Fruit fly (Drosophila melanogaster) whole organism, prepupa: Measurements from ENCODE around the gene Tmtc4.

Source experiments
- Blimp-1 ChIP-seq: fragments of 200-800 bp; sonication (Bioruptor generic); optimal IDR thresholded peaks from 3 replicates; lab custom pipeline; 2017; ENCODE audit warnings: missing biosample characterization, missing genetic modification characterization, mild to moderate bottlenecking, moderate library complexity, missing genetic modification reagents
- CG10631 ChIP-seq: fragments of 200-800 bp; sonication (Bioruptor generic); optimal IDR thresholded peaks from 2 replicates; lab custom pipeline; 2016; ENCODE audit warnings: missing biosample characterization, missing genetic modification characterization
- CG11294 ChIP-seq: fragments of 200-800 bp; sonication (Bioruptor generic); IDR thresholded peaks from 2 replicates; pipeline ENCODE4 v1.3.6; 2022; ENCODE audit warnings: missing biosample characterization, missing genetic modification characterization
- CG11762 ChIP-seq: fragments of 200-800 bp; sonication (Bioruptor generic); optimal IDR thresholded peaks from 3 replicates; lab custom pipeline; 2016; ENCODE audit warnings: missing biosample characterization, missing genetic modification characterization; ENCODE audit not compliant: insufficient read depth
- CG11902 ChIP-seq: fragments of 200-800 bp; sonication (Bioruptor generic); optimal IDR thresholded peaks from 3 replicates; lab custom pipeline; 2016; ENCODE audit warnings: missing biosample characterization, missing genetic modification characterization
- CG15336 ChIP-seq: fragments of 200-800 bp; sonication (Bioruptor generic); IDR thresholded peaks from 2 replicates; pipeline ENCODE4 v1.3.6; 2022; ENCODE audit warnings: missing biosample characterization, missing genetic modification characterization
- CG1621 ChIP-seq: fragments of 200-800 bp; sonication (Bioruptor generic); optimal IDR thresholded peaks from 3 replicates; lab custom pipeline; 2018; ENCODE audit warnings: missing biosample characterization, mild to moderate bottlenecking, missing genetic modification characterization
- CG16779 ChIP-seq: fragments of 200-800 bp; sonication (Bioruptor generic); optimal IDR thresholded peaks from 3 replicates; lab custom pipeline; 2017; ENCODE audit warnings: missing biosample characterization, mild to moderate bottlenecking, missing genetic modification characterization
- CG3032 ChIP-seq: fragments of 200-800 bp; optimal IDR thresholded peaks from 2 replicates; lab custom pipeline; 2019; ENCODE audit warnings: missing biosample characterization, mild to moderate bottlenecking, missing genetic modification characterization, moderate library complexity
- CG31627 ChIP-seq: fragments of 200-800 bp; sonication (Bioruptor generic); optimal IDR thresholded peaks from 3 replicates; lab custom pipeline; 2016; ENCODE audit warnings: missing biosample characterization, missing genetic modification characterization
- CG3919 ChIP-seq: fragments of 200-800 bp; sonication (Bioruptor generic); optimal IDR thresholded peaks from 3 replicates; lab custom pipeline; 2016; ENCODE audit warnings: missing biosample characterization, missing genetic modification characterization
- CG4318 ChIP-seq: fragments of 200-800 bp; sonication (Bioruptor generic); optimal IDR thresholded peaks from 3 replicates; lab custom pipeline; 2017; ENCODE audit warnings: missing biosample characterization, mild to moderate bottlenecking, missing genetic modification characterization
- CG6163 ChIP-seq: fragments of 200-800 bp; sonication (Bioruptor generic); IDR thresholded peaks from 3 replicates; pipeline ENCODE4 v1.3.6; 2022; ENCODE audit warnings: missing biosample characterization, missing genetic modification characterization
- CG6276 ChIP-seq: fragments of 200-800 bp; sonication (Bioruptor generic); optimal IDR thresholded peaks from 2 replicates; lab custom pipeline; 2017; ENCODE audit warnings: missing biosample characterization, mild to moderate bottlenecking, missing genetic modification characterization
- CG6808 ChIP-seq: fragments of 200-800 bp; sonication (Bioruptor generic); optimal IDR thresholded peaks from 3 replicates; lab custom pipeline; 2017; ENCODE audit warnings: missing biosample characterization, missing genetic modification characterization, mild to moderate bottlenecking, moderate library complexity, missing genetic modification reagents
- CG6854 ChIP-seq: fragments of 200-800 bp; sonication (Bioruptor generic); optimal IDR thresholded peaks from 2 replicates; lab custom pipeline; 2017; ENCODE audit warnings: missing biosample characterization, mild to moderate bottlenecking, missing genetic modification characterization
- CG7368 ChIP-seq: fragments of 200-800 bp; sonication (Bioruptor generic); optimal IDR thresholded peaks from 3 replicates; lab custom pipeline; 2016; ENCODE audit warnings: missing biosample characterization, missing genetic modification characterization
- CG8119 ChIP-seq: fragments of 200-800 bp; sonication (Bioruptor generic); IDR thresholded peaks from 3 replicates; pipeline ENCODE4 v1.3.6; 2022; ENCODE audit warnings: missing biosample characterization, missing genetic modification characterization
- CG9139 ChIP-seq: fragments of 200-800 bp; sonication (Bioruptor generic); optimal IDR thresholded peaks from 3 replicates; lab custom pipeline; 2017; ENCODE audit warnings: missing biosample characterization, mild to moderate bottlenecking, missing genetic modification characterization
- Eip75B ChIP-seq: fragments of 200-800 bp; sonication (Bioruptor generic); optimal IDR thresholded peaks from 3 replicates; lab custom pipeline; 2016; ENCODE audit warnings: missing biosample characterization, missing genetic modification characterization
- Eip78C ChIP-seq: fragments of 200-800 bp; sonication (Bioruptor generic); peaks from one replicate; lab custom pipeline; 2016; ENCODE audit warnings: missing biosample characterization, missing genetic modification characterization
- Eip93F ChIP-seq: fragments of 200-800 bp; sonication (Bioruptor generic); optimal IDR thresholded peaks from 2 replicates; lab custom pipeline; 2016; ENCODE audit warnings: missing biosample characterization, mild to moderate bottlenecking, missing genetic modification characterization
- Ets21C ChIP-seq: fragments of 200-800 bp; sonication (Bioruptor generic); optimal IDR thresholded peaks from 3 replicates; lab custom pipeline; 2016; ENCODE audit warnings: missing biosample characterization, missing genetic modification characterization
- Ets96B ChIP-seq: fragments of 200-800 bp; optimal IDR thresholded peaks from 2 replicates; lab custom pipeline; 2019; ENCODE audit warnings: missing biosample characterization, mild to moderate bottlenecking, missing genetic modification characterization, moderate library complexity
- Gug ChIP-seq: fragments of 200-800 bp; sonication (Bioruptor generic); IDR thresholded peaks from 2 replicates; pipeline ENCODE4 v1.3.6; 2022; ENCODE audit warnings: missing biosample characterization, missing genetic modification characterization
- Hr38 ChIP-seq: sonication (Bioruptor generic); optimal IDR thresholded peaks from 2 replicates; lab custom pipeline; 2016; ENCODE audit warnings: missing biosample characterization, missing genetic modification characterization
- Hr39 ChIP-seq: fragments of 200-800 bp; sonication (Bioruptor generic); optimal IDR thresholded peaks from 2 replicates; lab custom pipeline; 2016; ENCODE audit warnings: missing biosample characterization, missing genetic modification characterization
- Lpt ChIP-seq: fragments of 200-800 bp; sonication (Bioruptor generic); optimal IDR thresholded peaks from 3 replicates; lab custom pipeline; 2016; ENCODE audit warnings: missing biosample characterization, missing genetic modification characterization
- Met ChIP-seq: fragments of 200-800 bp; sonication (Bioruptor generic); optimal IDR thresholded peaks from 3 replicates; lab custom pipeline; 2016; ENCODE audit warnings: missing biosample characterization, missing genetic modification characterization
- OdsH ChIP-seq: fragments of 200-800 bp; sonication (Bioruptor generic); optimal IDR thresholded peaks from 3 replicates; lab custom pipeline; 2016; ENCODE audit warnings: missing biosample characterization, missing genetic modification characterization
- Smox ChIP-seq: fragments of 200-800 bp; sonication (Bioruptor generic); optimal IDR thresholded peaks from 3 replicates; lab custom pipeline; 2016; ENCODE audit warnings: missing biosample characterization, missing genetic modification characterization
- Sox102F ChIP-seq: fragments of 200-800 bp; sonication (Bioruptor generic); optimal IDR thresholded peaks from 2 replicates; lab custom pipeline; 2016; ENCODE audit warnings: missing biosample characterization, mild to moderate bottlenecking, missing genetic modification characterization
- Sox14 ChIP-seq: fragments of 200-800 bp; sonication (Bioruptor generic); optimal IDR thresholded peaks from 3 replicates; lab custom pipeline; 2016; ENCODE audit warnings: missing biosample characterization, missing genetic modification characterization
- Sox15 ChIP-seq: fragments of 200-800 bp; sonication (Bioruptor generic); optimal IDR thresholded peaks from 3 replicates; lab custom pipeline; 2016; ENCODE audit warnings: missing biosample characterization, missing genetic modification characterization
- acj6 ChIP-seq: fragments of 200-800 bp; sonication (Bioruptor generic); optimal IDR thresholded peaks from 3 replicates; lab custom pipeline; 2016; ENCODE audit warnings: missing biosample characterization, missing genetic modification characterization
- cyc ChIP-seq: fragments of 200-800 bp; sonication (Bioruptor generic); optimal IDR thresholded peaks from 3 replicates; lab custom pipeline; 2016; ENCODE audit warnings: missing biosample characterization, missing genetic modification characterization
- dac ChIP-seq: fragments of 200-800 bp; sonication (Bioruptor generic); optimal IDR thresholded peaks from 2 replicates; lab custom pipeline; 2017; ENCODE audit warnings: missing biosample characterization, mild to moderate bottlenecking, missing genetic modification characterization
- dsx ChIP-seq: fragments of 200-800 bp; optimal IDR thresholded peaks from 3 replicates; lab custom pipeline; 2019; ENCODE audit warnings: missing biosample characterization, mild to moderate bottlenecking, missing genetic modification characterization, moderate library complexity; ENCODE audit not compliant: poor library complexity, severe bottlenecking
- eg ChIP-seq: fragments of 200-800 bp; sonication (Bioruptor generic); IDR thresholded peaks from 3 replicates; pipeline ENCODE4 v1.3.6; 2022; ENCODE audit warnings: missing biosample characterization, missing genetic modification characterization
- fd59A ChIP-seq: fragments of 200-800 bp; sonication (Bioruptor generic); optimal IDR thresholded peaks from 2 replicates; lab custom pipeline; 2017; ENCODE audit warnings: missing biosample characterization, mild to moderate bottlenecking, missing genetic modification characterization, missing genetic modification reagents
- fd85E ChIP-seq: fragments of 200-800 bp; sonication (Bioruptor generic); optimal IDR thresholded peaks from 3 replicates; lab custom pipeline; 2016; ENCODE audit warnings: missing biosample characterization, missing genetic modification characterization
- fkh ChIP-seq: fragments of 200-800 bp; sonication (Bioruptor generic); optimal IDR thresholded peaks from 3 replicates; lab custom pipeline; 2017; ENCODE audit warnings: missing biosample characterization, mild to moderate bottlenecking, missing genetic modification characterization, moderate library complexity
- lz ChIP-seq: fragments of 200-800 bp; sonication (Bioruptor generic); optimal IDR thresholded peaks from 3 replicates; lab custom pipeline; 2016; ENCODE audit warnings: missing biosample characterization, missing genetic modification characterization
- pdm3 ChIP-seq: fragments of 200-800 bp; sonication (Bioruptor generic); optimal IDR thresholded peaks from 3 replicates; lab custom pipeline; 2016; ENCODE audit warnings: missing biosample characterization, missing genetic modification characterization
- salr ChIP-seq, 2 experiments: fragments of 200-800 bp; sonication (Bioruptor generic); optimal IDR thresholded peaks; 3 replicates each; lab custom pipeline; 2016 to 2018; ENCODE audit warnings: missing biosample characterization in 2 of 2, missing genetic modification characterization in 2 of 2, mild to moderate bottlenecking in 1 of 2
- spab ChIP-seq: fragments of 200-800 bp; sonication (Bioruptor generic); optimal IDR thresholded peaks from 2 replicates; lab custom pipeline; 2017; ENCODE audit warnings: missing biosample characterization, mild to moderate bottlenecking, missing genetic modification characterization, missing genetic modification reagents
- ss ChIP-seq, 2 experiments: fragments of 200-800 bp; sonication (Bioruptor generic); optimal IDR thresholded peaks; 2 replicates in 1 of 2; 3 replicates in 1 of 2; lab custom pipeline; 2017 to 2018; ENCODE audit warnings: mild to moderate bottlenecking in 2 of 2, missing biosample characterization in 2 of 2, missing genetic modification characterization in 2 of 2, moderate library complexity in 1 of 2
- svp ChIP-seq: fragments of 200-800 bp; sonication (Bioruptor generic); peaks from one replicate; lab custom pipeline; 2016; ENCODE audit warnings: missing biosample characterization, missing genetic modification characterization
- topi ChIP-seq: fragments of 200-800 bp; sonication (Bioruptor generic); optimal IDR thresholded peaks from 3 replicates; lab custom pipeline; 2016; ENCODE audit warnings: missing biosample characterization, missing genetic modification characterization
- vri ChIP-seq: fragments of 200-800 bp; sonication (Bioruptor generic); optimal IDR thresholded peaks from 3 replicates; lab custom pipeline; 2016; ENCODE audit warnings: missing biosample characterization, mild to moderate bottlenecking, missing genetic modification characterization

The Tmtc4 gene

dm6 chr3R:15319912-15320746 is 30.9 kb upstream of the Tmtc4 start, which contains the start of the genes CG6276 and CG44040:
Gene CG6276, minus strand, starts transcription at chr3R:15320069.
Gene CG44040, plus strand, starts transcription at chr3R:15320378.
- TF ChIP-seq Sox14 (GFP tag; lab: Kevin White, UChicago) (peak; percentile 61), eg (GFP tag; lab: Robert Waterston, UW) (peak; percentile 54), acj6 (GFP tag; lab: Kevin White, UChicago) (peak; percentile 56), CG16779 (tag; lab: Kevin White, UChicago) (no peak), Gug (GFP tag; lab: Robert Waterston, UW) (no peak), dsx (GFP tag; lab: Kevin White, UChicago) (peak; percentile 31), CG9139 (no peak), Eip93F (GFP tag; lab: Kevin White, UChicago) (no peak), fd85E (GFP tag; lab: Kevin White, UChicago) (no peak), Eip75B (GFP tag; lab: Kevin White, UChicago) (peak; percentile 61), vri (GFP tag; lab: Kevin White, UChicago) (no peak), CG4318 (no peak), CG11902 (peak; percentile 16), CG15336 (0 out of 2 replicates have a peak, but pooled peaks have one; percentile 24), lz (GFP tag; lab: Kevin White, UChicago) (peak; percentile 68), topi (GFP tag; lab: Kevin White, UChicago) (peak; percentile 63), spab (no peak), Hr38 (GFP tag; lab: Kevin White, UChicago) (no peak), CG11294 (GFP tag; lab: Robert Waterston, UW) (peak; percentile 10; the same call in 1 of the 2 replicates), Sox102F (GFP tag; lab: Kevin White, UChicago) (no peak), CG6276 (GFP tag; lab: Kevin White, UChicago) (no peak), Blimp-1 (GFP tag; lab: Kevin White, UChicago) (peak; percentile 7), fkh (GFP tag; lab: Kevin White, UChicago) (peak; percentile 59), Ets21C (peak; percentile 58), CG10631 (GFP tag; lab: Kevin White, UChicago) (peak; percentile 58), CG7368 (peak; percentile 24), CG3032 (peak; percentile 55), CG8119 (peak; percentile 37; the same call in 1 of the 3 replicates), CG6854 (GFP tag; lab: Kevin White, UChicago) (no peak), svp (GFP tag; lab: Kevin White, UChicago) (no peak), Eip78C (GFP tag; lab: Kevin White, UChicago) (peak; percentile 89), cyc (GFP tag; lab: Kevin White, UChicago) (peak; percentile 37), fd59A (GFP tag; lab: Kevin White, UChicago) (peak; percentile 30), CG11762 (GFP tag; lab: Kevin White, UChicago) (peak; percentile 16), CG3919 (peak; percentile 63), CG6808 (GFP tag; lab: Kevin White, UChicago) (peak; percentile 50), Met (GFP tag; lab: Kevin White, UChicago) (peak; percentile 58), Lpt (peak; percentile 2), CG31627 (GFP tag; lab: Kevin White, UChicago) (peak; percentile 57), dac (peak; percentile 51), OdsH (GFP tag; lab: Kevin White, UChicago) (peak; percentile 59), CG6163 (GFP tag; lab: Robert Waterston, UW) (peak; percentile 59), Sox15 (peak; percentile 20), ss (GFP tag; optimal IDR thresholded peaks at IDR 0.05; lab: Kevin White, UChicago) (peak in 1 of 2 experiments; percentile 42), pdm3 (GFP tag; lab: Kevin White, UChicago) (peak; percentile 69), Ets96B (tag; lab: Kevin White, UChicago) (peak; percentile 34), Smox (GFP tag; lab: Kevin White, UChicago) (no peak), CG1621 (tag; lab: Kevin White, UChicago) (peak; percentile 26), Hr39 (GFP tag; lab: Kevin White, UChicago) (peak; percentile 55), salr (GFP tag; optimal IDR thresholded peaks at IDR 0.05; lab: Kevin White, UChicago) (peak; percentile 40 to 64)
